Fruit fly (Drosophila melanogaster) whole organism, embryonic: Measurements from ENCODE around the gene PGAP1.

Experiments
- Abd-B ChIP-seq: fragments of 200-800 bp; sonication (Bioruptor generic); optimal IDR thresholded peaks from 2 replicates; lab custom pipeline; 2018; ENCODE audit warnings: missing biosample characterization, mild to moderate bottlenecking, missing genetic modification characterization, moderate library complexity
- Atf6 ChIP-seq: fragments of 200-800 bp; sonication (Bioruptor generic); IDR thresholded peaks from 2 replicates; pipeline ENCODE4 v1.3.6; 2022; ENCODE audit warnings: missing biosample characterization, missing genetic modification characterization
- CG10267 ChIP-seq: fragments of 200-800 bp; sonication (Bioruptor generic); optimal IDR thresholded peaks from 2 replicates; lab custom pipeline; 2018; ENCODE audit warnings: missing biosample characterization, mild to moderate bottlenecking, missing genetic modification characterization, moderate library complexity
- CG10274 ChIP-seq: fragments of 200-800 bp; sonication (Bioruptor generic); optimal IDR thresholded peaks from 3 replicates; lab custom pipeline; 2017; ENCODE audit warnings: missing biosample characterization, mild to moderate bottlenecking, missing genetic modification characterization
- CG11696 ChIP-seq: fragments of 200-800 bp; sonication (Bioruptor generic); IDR thresholded peaks from 2 replicates; pipeline ENCODE4 v1.3.6; 2022; ENCODE audit warnings: missing biosample characterization, missing genetic modification characterization
- CG1233 ChIP-seq: fragments of 200-800 bp; sonication (Bioruptor generic); optimal IDR thresholded peaks from 4 replicates; lab custom pipeline; 2018; ENCODE audit warnings: missing biosample characterization, mild to moderate bottlenecking, missing genetic modification characterization
- CG1529 ChIP-seq: fragments of 200-800 bp; sonication (Bioruptor generic); optimal IDR thresholded peaks from 3 replicates; lab custom pipeline; 2018; ENCODE audit warnings: missing biosample characterization, missing genetic modification characterization
- CG15479 ChIP-seq: fragments of 200-800 bp; sonication (Bioruptor generic); optimal IDR thresholded peaks from 3 replicates; lab custom pipeline; 2019; ENCODE audit warnings: missing biosample characterization, mild to moderate bottlenecking, missing genetic modification characterization, moderate library complexity
- CG17568 ChIP-seq: fragments of 200-800 bp; sonication (Bioruptor generic); optimal IDR thresholded peaks from 2 replicates; lab custom pipeline; 2018; ENCODE audit warnings: missing biosample characterization, mild to moderate bottlenecking, missing genetic modification characterization, moderate library complexity
- CG18262 ChIP-seq: fragments of 200-800 bp; optimal IDR thresholded peaks from 3 replicates; lab custom pipeline; 2019; ENCODE audit warnings: missing biosample characterization, mild to moderate bottlenecking, missing genetic modification characterization, moderate library complexity
- CG2120 ChIP-seq: fragments of 200-800 bp; sonication (Bioruptor generic); optimal IDR thresholded peaks from 3 replicates; lab custom pipeline; 2016; ENCODE audit warnings: missing biosample characterization, missing genetic modification characterization
- CG31441 ChIP-seq: fragments of 200-800 bp; sonication (Bioruptor generic); IDR thresholded peaks from 2 replicates; pipeline ENCODE4 v1.3.6; 2022; ENCODE audit warnings: missing biosample characterization, missing genetic modification characterization
- CG32532 ChIP-seq: fragments of 200-800 bp; sonication (Bioruptor generic); IDR thresholded peaks from 2 replicates; pipeline ENCODE4 v1.3.6; 2022; ENCODE audit warnings: missing biosample characterization, missing genetic modification characterization
- CG3281 ChIP-seq: fragments of 200-800 bp; sonication (Bioruptor generic); optimal IDR thresholded peaks from 3 replicates; lab custom pipeline; 2017; ENCODE audit warnings: missing biosample characterization, mild to moderate bottlenecking, missing genetic modification characterization
- CG34224 ChIP-seq: fragments of 200-800 bp; sonication (Bioruptor generic); IDR thresholded peaks from 3 replicates; pipeline ENCODE4 v1.3.6; 2022; ENCODE audit warnings: missing biosample characterization, missing genetic modification characterization; ENCODE audit not compliant: partially characterized antibody
- CG4328 ChIP-seq: fragments of 200-800 bp; sonication (Bioruptor generic); optimal IDR thresholded peaks from 3 replicates; lab custom pipeline; 2017; ENCODE audit warnings: missing biosample characterization, missing genetic modification reagents, missing genetic modification characterization
- CG4707 ChIP-seq: fragments of 200-800 bp; sonication (Bioruptor generic); optimal IDR thresholded peaks from 2 replicates; lab custom pipeline; 2018; ENCODE audit warnings: missing biosample characterization, mild to moderate bottlenecking, missing genetic modification characterization, moderate library complexity
- CG6272 ChIP-seq: fragments of 200-800 bp; sonication (Bioruptor generic); IDR thresholded peaks from 2 replicates; pipeline ENCODE4 v1.3.6; 2022; ENCODE audit warnings: missing biosample characterization, missing genetic modification characterization
- CG7987 ChIP-seq: fragments of 200-800 bp; sonication (Bioruptor generic); optimal IDR thresholded peaks from 2 replicates; lab custom pipeline; 2018; ENCODE audit warnings: missing biosample characterization, mild to moderate bottlenecking, missing genetic modification characterization, moderate library complexity
- CG9437 ChIP-seq: fragments of 200-800 bp; sonication (Bioruptor generic); optimal IDR thresholded peaks from 2 replicates; lab custom pipeline; 2018; ENCODE audit warnings: missing biosample characterization, mild to moderate bottlenecking, missing genetic modification characterization
- CG9876 ChIP-seq: fragments of 200-800 bp; sonication (Bioruptor generic); optimal IDR thresholded peaks from 2 replicates; lab custom pipeline; 2016; ENCODE audit warnings: missing biosample characterization, missing genetic modification characterization
- Dfd ChIP-seq, 2 experiments: fragments of >200 bp; optimal IDR thresholded peaks; 2 replicates each; lab custom pipeline; 2017; ENCODE audit warnings: missing biosample characterization in 2 of 2, missing genetic modification characterization in 2 of 2
- E2f2 ChIP-seq: fragments of 200-800 bp; sonication (Bioruptor generic); IDR thresholded peaks from 2 replicates; pipeline ENCODE4 v1.3.6; 2022; ENCODE audit warnings: missing biosample characterization, missing genetic modification characterization
- HLH3B ChIP-seq: fragments of 200-800 bp; sonication (Bioruptor generic); IDR thresholded peaks from 2 replicates; pipeline ENCODE4 v1.3.6; 2022; ENCODE audit warnings: missing biosample characterization, missing genetic modification characterization
- Mad ChIP-seq: fragments of 200-800 bp; sonication (Bioruptor generic); optimal IDR thresholded peaks from 2 replicates; lab custom pipeline; 2016; ENCODE audit warnings: missing biosample characterization, missing genetic modification characterization
- Med ChIP-seq: fragments of 200-800 bp; sonication (Bioruptor generic); peaks from one replicate; lab custom pipeline; 2016; ENCODE audit warnings: missing biosample characterization, missing genetic modification characterization, mild to moderate bottlenecking, inconsistent platforms, moderate library complexity
- al ChIP-seq: fragments of 200-800 bp; sonication (Bioruptor generic); IDR thresholded peaks from 2 replicates; pipeline ENCODE4 v1.3.6; 2022; ENCODE audit warnings: missing biosample characterization, missing genetic modification characterization
- bcd ChIP-seq: fragments of 200-800 bp; sonication (Bioruptor generic); optimal IDR thresholded peaks from 2 replicates; lab custom pipeline; 2017; ENCODE audit warnings: missing biosample characterization, mild to moderate bottlenecking, missing genetic modification characterization
- chm ChIP-seq: fragments of 200-800 bp; sonication (Bioruptor generic); IDR thresholded peaks from 2 replicates; pipeline ENCODE4 v1.3.6; 2022; ENCODE audit warnings: missing biosample characterization, missing genetic modification characterization
- cwo ChIP-seq: fragments of 200-800 bp; sonication (Bioruptor generic); optimal IDR thresholded peaks from 3 replicates; lab custom pipeline; 2017; ENCODE audit warnings: missing biosample characterization, missing genetic modification characterization, mild to moderate bottlenecking, moderate library complexity, missing genetic modification reagents
- dmrt99B ChIP-seq: fragments of 200-800 bp; sonication (Bioruptor generic); optimal IDR thresholded peaks from 2 replicates; lab custom pipeline; 2018; ENCODE audit warnings: missing biosample characterization, mild to moderate bottlenecking, missing genetic modification characterization, moderate library complexity
- dysf ChIP-seq: fragments of 200-800 bp; sonication (Bioruptor generic); IDR thresholded peaks from 3 replicates; pipeline ENCODE4 v1.3.6; 2022; ENCODE audit warnings: missing biosample characterization, missing genetic modification characterization
- eve ChIP-seq, 2 experiments: fragments of >200 bp; optimal IDR thresholded peaks; 2 replicates each; lab custom pipeline; 2017; ENCODE audit warnings: missing biosample characterization in 2 of 2, missing genetic modification characterization in 2 of 2
- fd64A ChIP-seq: fragments of 200-800 bp; sonication (Bioruptor generic); optimal IDR thresholded peaks from 3 replicates; lab custom pipeline; 2018; ENCODE audit warnings: missing biosample characterization, mild to moderate bottlenecking, missing genetic modification characterization
- ftz-f1 ChIP-seq: fragments of 200-800 bp; sonication (Bioruptor generic); optimal IDR thresholded peaks from 2 replicates; lab custom pipeline; 2016; ENCODE audit warnings: missing biosample characterization, missing genetic modification characterization
- hkb ChIP-seq, 2 experiments: fragments of 200-800 bp in 1 of 2; fragments of >200 bp in 1 of 2; sonication (Bioruptor generic) in 1 of 2; IDR thresholded peaks in 1 of 2; optimal IDR thresholded peaks in 1 of 2; 2 replicates each; pipeline versions ENCODE4 v1.3.6 to Lab custom; 2017 to 2022; ENCODE audit warnings: missing biosample characterization in 1 of 2, missing genetic modification characterization in 1 of 2
- lab ChIP-seq: fragments of 200-800 bp; sonication (Bioruptor generic); optimal IDR thresholded peaks from 3 replicates; lab custom pipeline; 2017; ENCODE audit warnings: missing biosample characterization, missing genetic modification characterization, mild to moderate bottlenecking, moderate library complexity, missing genetic modification reagents
- lola ChIP-seq, 3 experiments: fragments of >200 bp in 2 of 3; fragments of 200-800 bp in 1 of 3; sonication (Bioruptor generic) in 1 of 3; optimal IDR thresholded peaks; 2 replicates each; lab custom pipeline; 2017 to 2019; ENCODE audit warnings: missing biosample characterization in 3 of 3, missing genetic modification characterization in 3 of 3, mild to moderate bottlenecking in 1 of 3, moderate library complexity in 1 of 3
- lov ChIP-seq, 2 experiments: fragments of 200-800 bp in 1 of 2; fragments of >200 bp in 1 of 2; sonication (Bioruptor generic) in 1 of 2; IDR thresholded peaks in 1 of 2; optimal IDR thresholded peaks in 1 of 2; 2 replicates in 1 of 2; 3 replicates in 1 of 2; pipeline versions ENCODE4 v1.3.6 to Lab custom; 2017 to 2022; ENCODE audit warnings: missing biosample characterization in 1 of 2, missing genetic modification characterization in 1 of 2
- onecut ChIP-seq: fragments of 200-800 bp; sonication (Bioruptor generic); IDR thresholded peaks from 2 replicates; pipeline ENCODE4 v1.3.6; 2022; ENCODE audit warnings: missing biosample characterization, missing genetic modification characterization
- prd ChIP-seq, 3 experiments: fragments of >200 bp in 2 of 3; fragments of 200-800 bp in 1 of 3; sonication (Bioruptor generic) in 1 of 3; optimal IDR thresholded peaks in 2 of 3; IDR thresholded peaks in 1 of 3; 2 replicates in 2 of 3; 3 replicates in 1 of 3; pipeline versions ENCODE4 v1.3.6 to Lab custom; 2017 to 2022; ENCODE audit warnings: missing biosample characterization in 1 of 3, missing genetic modification characterization in 1 of 3
- pum ChIP-seq: fragments of 200-800 bp; sonication (Bioruptor generic); optimal IDR thresholded peaks from 2 replicates; lab custom pipeline; 2016; ENCODE audit warnings: missing biosample characterization, missing genetic modification characterization
- seq ChIP-seq: fragments of 200-800 bp; sonication (Bioruptor generic); IDR thresholded peaks from 2 replicates; pipeline ENCODE4 v1.3.6; 2022; ENCODE audit warnings: missing biosample characterization, missing genetic modification characterization
- sqz ChIP-seq: fragments of 200-800 bp; sonication (Bioruptor generic); optimal IDR thresholded peaks from 3 replicates; lab custom pipeline; 2018; ENCODE audit warnings: missing biosample characterization, mild to moderate bottlenecking, missing genetic modification characterization
- ssp ChIP-seq: fragments of 200-800 bp; sonication (Bioruptor generic); IDR thresholded peaks from 2 replicates; pipeline ENCODE4 v1.3.6; 2022; ENCODE audit warnings: missing biosample characterization, missing genetic modification characterization
- trem ChIP-seq: fragments of 200-800 bp; optimal IDR thresholded peaks from 3 replicates; lab custom pipeline; 2019; ENCODE audit warnings: missing biosample characterization, mild to moderate bottlenecking, missing genetic modification characterization, moderate library complexity
- unpg ChIP-seq: fragments of 200-800 bp; sonication (Bioruptor generic); optimal IDR thresholded peaks from 3 replicates; lab custom pipeline; 2018; ENCODE audit warnings: missing biosample characterization, mild to moderate bottlenecking, missing genetic modification characterization, moderate library complexity
- vfl ChIP-seq: fragments of 200-800 bp; sonication (Bioruptor generic); optimal IDR thresholded peaks from 2 replicates; lab custom pipeline; 2016; ENCODE audit warnings: missing biosample characterization, missing genetic modification characterization
- z ChIP-seq: fragments of 200-800 bp; sonication (Bioruptor generic); IDR thresholded peaks from 3 replicates; pipeline ENCODE4 v1.3.6; 2022; ENCODE audit warnings: missing biosample characterization, missing genetic modification characterization

The PGAP1 gene

dm6 chrX:5664222-5664621 is 25.1 kb downstream of the PGAP1 start (continued):
- TF ChIP-seq prd (optimal IDR thresholded peaks at IDR 0.05; lab: Kevin White, UChicago) (no peak), prd (GFP tag; IDR thresholded peaks at IDR 0.05; lab: Robert Waterston, UW) (no peak), CG9876 (no peak), CG7987 (GFP tag; lab: Kevin White, UChicago) (peak; percentile 48), unpg (no peak), lola (GFP tag; optimal IDR thresholded peaks at IDR 0.05; lab: Kevin White, UChicago) (no peak), pum (GFP tag; lab: Kevin White, UChicago) (no peak), CG6272 (GFP tag; lab: Robert Waterston, UW) (no peak), lab (GFP tag; lab: Kevin White, UChicago) (peak; percentile 83), CG2120 (no peak), CG9437 (no peak), trem (tag; lab: Kevin White, UChicago) (no peak), fd64A (GFP tag; lab: Kevin White, UChicago) (peak; percentile 1), CG15479 (no peak), z (GFP tag; lab: Robert Waterston, UW) (no peak), Dfd (GFP tag; optimal IDR thresholded peaks at IDR 0.05; lab: Kevin White, UChicago) (no peak), CG1529 (GFP tag; lab: Kevin White, UChicago) (no peak), CG3281 (peak; percentile 64), Med (GFP tag; lab: Kevin White, UChicago) (peak; percentile 56), hkb (optimal IDR thresholded peaks at IDR 0.05; lab: Kevin White, UChicago) (no peak), hkb (GFP tag; IDR thresholded peaks at IDR 0.05; lab: Robert Waterston, UW) (no peak), CG11696 (GFP tag; lab: Robert Waterston, UW) (no peak), CG32532 (GFP tag; lab: Robert Waterston, UW) (peak; percentile 35; the same call in 1 of the 2 replicates), Atf6 (GFP tag; lab: Robert Waterston, UW) (0 out of 2 replicates have a peak, but pooled peaks have one; percentile 36), dmrt99B (tag; lab: Kevin White, UChicago) (peak; percentile 14), sqz (GFP tag; lab: Kevin White, UChicago) (no peak), Abd-B (GFP tag; lab: Kevin White, UChicago) (no peak), bcd (GFP tag; lab: Kevin White, UChicago) (no peak), ssp (GFP tag; lab: Robert Waterston, UW) (no peak), ftz-f1 (GFP tag; lab: Kevin White, UChicago) (no peak), CG1233 (peak; percentile 22), Mad (GFP tag; lab: Kevin White, UChicago) (no peak), vfl (GFP tag; lab: Kevin White, UChicago) (no peak), eve (GFP tag; optimal IDR thresholded peaks at IDR 0.05; lab: Kevin White, UChicago) (no peak), CG17568 (GFP tag; lab: Kevin White, UChicago) (no peak), seq (peak; percentile 61; the same call in 1 of the 2 replicates), lov (optimal IDR thresholded peaks at IDR 0.05; lab: Kevin White, UChicago) (no peak), lov (GFP tag; IDR thresholded peaks at IDR 0.05; lab: Robert Waterston, UW) (no peak), HLH3B (GFP tag; lab: Robert Waterston, UW) (no peak), CG34224 (GFP tag; lab: Robert Waterston, UW) (no peak), CG4707 (GFP tag; lab: Kevin White, UChicago) (peak; percentile 10), chm (GFP tag; lab: Robert Waterston, UW) (peak; percentile 56; the same call in 1 of the 2 replicates), CG31441 (GFP tag; lab: Robert Waterston, UW) (peak; percentile 22; the same call in 1 of the 2 replicates), CG4328 (GFP tag; lab: Kevin White, UChicago) (peak; percentile 62), onecut (GFP tag; lab: Robert Waterston, UW) (peak; percentile 34; the same call in 1 of the 2 replicates), E2f2 (0 out of 2 replicates have a peak, but pooled peaks have one; percentile 13), CG18262 (tag; lab: Kevin White, UChicago) (no peak), al (GFP tag; lab: Robert Waterston, UW) (no peak), CG10267 (no peak), cwo (GFP tag; lab: Kevin White, UChicago) (no peak), CG10274 (GFP tag; lab: Kevin White, UChicago) (no peak), dysf (GFP tag; lab: Robert Waterston, UW) (no peak)
